Worm (Caenorhabditis elegans) whole organism, L2 larva: ENCODE results near the gene C09G9.1.

Source experiments
- F13H6.1 ChIP-seq: sonication (generic microtip); optimal IDR thresholded peaks from 2 replicates; lab custom pipeline; 2016; ENCODE audit warnings: missing genetic modification characterization, missing compliant biosample characterization
- ZK546.5 ChIP-seq: sonication (generic microtip); optimal IDR thresholded peaks from 2 replicates; lab custom pipeline; 2017; ENCODE audit warnings: missing biosample characterization, missing genetic modification characterization
- nhr-237 ChIP-seq: fragments of 150-350 bp; optimal IDR thresholded peaks from 2 replicates; lab custom pipeline; 2014; ENCODE audit warnings: missing biosample characterization, missing genetic modification characterization
- peb-1 ChIP-seq: fragments of 150-350 bp; optimal IDR thresholded peaks from 2 replicates; lab custom pipeline; 2014; ENCODE audit warnings: missing biosample characterization, missing genetic modification characterization
- unc-39 ChIP-seq: fragments of 150-350 bp; optimal IDR thresholded peaks from 2 replicates; lab custom pipeline; 2014; ENCODE audit warnings: missing biosample characterization, missing genetic modification characterization
- ztf-11 ChIP-seq: sonication (generic microtip); optimal IDR thresholded peaks from 2 replicates; lab custom pipeline; 2017; ENCODE audit warnings: missing biosample characterization, missing genetic modification characterization

DNA sequence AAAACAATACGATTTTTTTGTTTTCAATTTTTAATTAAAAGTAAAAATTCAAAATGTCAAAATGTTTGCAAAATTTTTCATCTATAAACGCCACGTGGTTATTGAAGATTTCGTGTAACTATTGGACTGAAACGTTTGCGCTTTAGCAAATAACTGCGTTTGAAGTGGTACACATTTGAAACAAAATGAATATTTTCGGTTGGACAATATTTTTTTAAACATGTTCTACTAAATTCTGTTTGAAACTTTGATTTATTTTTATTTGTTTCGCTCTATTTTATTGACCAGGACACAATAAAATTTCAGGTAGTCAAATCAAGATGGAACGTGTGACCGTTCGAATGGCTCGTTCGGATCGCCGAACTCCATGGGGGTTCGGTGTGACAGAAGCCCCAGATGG lies 13.1 kb downstream of the C09G9.1 start, which contains the start of gene alp-1:
- TF ChIP-seq peb-1 (tag; lab: Kevin White, UChicago) (no peak), nhr-237 (tag; lab: Kevin White, UChicago) (no peak), ZK546.5 (no peak), unc-39 (tag; lab: Kevin White, UChicago) (no peak), F13H6.1 (tag; lab: Kevin White, UChicago) (no peak), ztf-11 (tag; lab: Kevin White, UChicago) (no peak)
